Fruit fly (Drosophila melanogaster): ENCODE data around the gene Sps2.

Sps2 gene

DNA sequence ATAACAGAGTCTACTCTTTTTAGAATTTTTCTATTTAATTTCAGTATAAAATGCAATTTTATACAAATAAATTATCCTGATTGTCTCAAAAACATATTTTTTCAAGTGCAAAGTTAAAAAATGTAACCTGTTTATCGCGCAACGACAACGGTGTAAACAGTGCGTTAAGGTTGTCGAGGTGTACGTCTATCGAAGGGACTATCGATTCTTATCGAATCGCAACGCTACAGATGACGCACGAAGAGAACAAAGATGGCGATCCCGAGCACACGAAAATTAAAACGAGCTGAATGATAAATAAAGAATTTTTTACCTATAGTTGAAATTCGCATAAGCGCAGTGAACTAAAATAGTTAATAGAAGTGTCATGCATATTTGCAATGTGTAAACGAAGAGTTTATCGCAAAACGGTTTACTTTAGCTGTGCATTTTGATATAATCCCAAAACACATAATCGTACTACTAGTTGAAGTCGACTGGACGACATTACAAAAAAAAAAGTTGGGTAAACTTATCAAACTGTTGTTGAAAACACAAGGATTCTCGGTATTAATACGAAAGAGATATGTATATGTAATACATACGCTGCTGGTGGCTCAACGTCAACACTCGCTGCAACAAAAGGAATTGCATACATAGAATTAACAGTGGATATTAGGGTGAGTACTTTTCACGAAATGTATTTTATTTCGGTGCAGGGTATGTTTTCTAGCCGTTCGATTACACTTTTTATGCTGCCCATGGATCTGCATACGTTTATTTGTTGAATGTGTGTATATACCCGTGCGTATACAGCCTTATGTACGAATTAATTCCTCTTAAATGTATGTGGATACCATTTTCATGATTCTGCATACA, 45.7 kb downstream of the Sps2 start, which contains the start of gene da:
Gene da, plus strand, starts transcription at position 237 of the 858 bp plus-strand sequence.
- TF ChIP-seq noc (tag; optimal IDR thresholded peaks at IDR 0.05): peak; percentile 31

DNA sequence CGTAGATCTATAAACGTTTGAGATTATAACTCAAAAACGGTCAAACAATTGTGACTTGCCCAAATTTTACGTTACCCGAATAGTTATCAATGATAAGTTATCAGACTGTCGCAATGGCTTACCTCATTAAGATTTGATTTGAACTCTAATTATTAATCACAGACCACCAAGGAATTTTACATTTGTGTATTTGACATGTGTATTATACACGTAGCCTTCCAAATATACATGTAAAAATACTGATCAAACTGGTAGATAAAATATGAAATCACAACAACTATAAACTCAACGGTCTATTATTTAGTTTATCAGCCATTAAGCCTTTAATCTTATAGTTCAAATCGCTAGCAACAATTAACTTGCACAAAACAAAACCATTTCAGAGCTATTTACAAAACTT, 51.1 kb downstream of the Sps2 start:
- TF ChIP-seq noc (tag; optimal IDR thresholded peaks at IDR 0.05): no peak
